Fruit fly (Drosophila melanogaster): ENCODE results near the gene eIF4E1.

eIF4E1 gene

DNA sequence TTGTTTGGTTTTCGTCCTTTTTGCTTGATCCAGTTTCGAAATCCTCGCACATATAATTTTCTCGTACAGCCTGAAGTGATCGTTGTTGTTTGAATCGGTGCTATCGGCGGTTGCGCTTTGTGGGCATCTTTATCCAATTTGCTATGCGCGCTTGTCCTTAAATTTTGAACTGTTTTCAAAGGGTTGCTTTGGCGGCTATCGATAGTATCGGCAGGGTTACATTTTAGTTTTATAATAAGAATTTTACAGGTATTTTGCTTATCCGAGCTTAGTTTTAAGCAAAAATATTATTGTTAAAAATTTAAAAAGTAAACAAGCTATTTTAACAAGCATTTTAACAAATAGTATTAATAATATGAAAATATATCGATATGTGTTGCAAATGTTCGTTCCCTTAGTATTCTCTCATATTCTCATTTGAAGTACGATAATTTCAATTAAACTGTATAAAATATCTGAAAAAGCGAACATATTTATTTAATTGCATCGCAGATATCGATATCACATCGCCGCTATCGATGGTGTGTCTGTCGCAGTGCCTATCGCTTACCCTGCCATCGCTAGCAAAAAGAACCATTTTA lies 35.3 kb downstream of the eIF4E1 start, which contains the start of the genes Klp67A and CG4452 (continued):
- TF ChIP-seq mld (GFP tag; IDR thresholded peaks at IDR 0.05; ENCODE audit: partially characterized antibody) (peak; percentile 71), ttk (GFP tag; IDR thresholded peaks at IDR 0.05) (no peak), CG17568 (GFP tag; optimal IDR thresholded peaks at IDR 0.05) (no peak), CG3847 (GFP tag; IDR thresholded peaks at IDR 0.05) (peak; percentile 39; the same call in 1 of the 2 replicates), CG11696 (GFP tag; IDR thresholded peaks at IDR 0.05) (no peak), eyg (GFP tag; optimal IDR thresholded peaks at IDR 0.05) (no peak), fd96Cb (tag; optimal IDR thresholded peaks at IDR 0.05) (no peak), wor (GFP tag; IDR thresholded peaks at IDR 0.05) (no peak), Dek (tag; optimal IDR thresholded peaks at IDR 0.05) (peak; percentile 27), Nf-YB (GFP tag; optimal IDR thresholded peaks at IDR 0.05) (no peak), CG10274 (GFP tag; optimal IDR thresholded peaks at IDR 0.05) (no peak), YL-1 (GFP tag; optimal IDR thresholded peaks at IDR 0.05) (peak; percentile 39), run (tag; optimal IDR thresholded peaks at IDR 0.05) (no peak), twi (tag; optimal IDR thresholded peaks at IDR 0.05) (peak; percentile 52), CG31365 (tag; optimal IDR thresholded peaks at IDR 0.05) (no peak), CG17829 (tag; optimal IDR thresholded peaks at IDR 0.05) (peak; percentile 71), lbe (GFP tag; optimal IDR thresholded peaks at IDR 0.05) (peak; percentile 47), p53 (GFP tag; optimal IDR thresholded peaks at IDR 0.05) (no peak), Opbp (GFP tag; IDR thresholded peaks at IDR 0.05; ENCODE audit: partially characterized antibody) (peak; percentile 85), cg (GFP tag; optimal IDR thresholded peaks at IDR 0.05) (no peak), Fer3 (tag; optimal IDR thresholded peaks at IDR 0.05) (peak; percentile 5), sr (GFP tag; IDR thresholded peaks at IDR 0.05) (no peak), stwl (tag; optimal IDR thresholded peaks at IDR 0.05) (peak; percentile 78), zfh2 (GFP tag; optimal IDR thresholded peaks at IDR 0.05) (peak; percentile 25), Bdp1 (GFP tag; optimal IDR thresholded peaks at IDR 0.05) (no peak), CG13123 (GFP tag; optimal IDR thresholded peaks at IDR 0.05) (no peak), TFAM (GFP tag; optimal IDR thresholded peaks at IDR 0.05) (no peak), gfzf (GFP tag; optimal IDR thresholded peaks at IDR 0.05) (peak; percentile 3), CG30403 (GFP tag; optimal IDR thresholded peaks at IDR 0.05) (peak; percentile 69), CG3065 (GFP tag; optimal IDR thresholded peaks at IDR 0.05) (no peak), zf30C (GFP tag; optimal IDR thresholded peaks at IDR 0.05) (no peak), CG34376 (GFP tag; optimal IDR thresholded peaks at IDR 0.05) (peak; percentile 5), CG3995 (GFP tag; optimal IDR thresholded peaks at IDR 0.05) (peak; percentile 85), CG1529 (GFP tag; optimal IDR thresholded peaks at IDR 0.05) (no peak), CG12659 (GFP tag; optimal IDR thresholded peaks at IDR 0.05) (peak; percentile 79), CG10565 (GFP tag; optimal IDR thresholded peaks at IDR 0.05) (no peak), CG6854 (GFP tag; optimal IDR thresholded peaks at IDR 0.05) (no peak), Asciz (GFP tag; optimal IDR thresholded peaks at IDR 0.05) (no peak), CG11695 (GFP tag; IDR thresholded peaks at IDR 0.05) (no peak), CG42726 (GFP tag; IDR thresholded peaks at IDR 0.05; ENCODE audit: partially characterized antibody) (peak; percentile 56), lmd (GFP tag; IDR thresholded peaks at IDR 0.05) (no peak), CG12744 (GFP tag; optimal IDR thresholded peaks at IDR 0.05) (no peak), seq (GFP tag; IDR thresholded peaks at IDR 0.05) (no peak), Atf3 (GFP tag; optimal IDR thresholded peaks at IDR 0.05) (no peak), CG5180 (GFP tag; optimal IDR thresholded peaks at IDR 0.05) (no peak), her (GFP tag; optimal IDR thresholded peaks at IDR 0.05) (no peak), CG7963 (GFP tag; IDR thresholded peaks at IDR 0.05; ENCODE audit: partially characterized antibody) (peak; percentile 78), CG18619 (GFP tag; optimal IDR thresholded peaks at IDR 0.05) (peak; percentile 17), da (GFP tag; optimal IDR thresholded peaks at IDR 0.05) (no peak), tap (tag; optimal IDR thresholded peaks at IDR 0.05) (no peak)
